Fruit fly (Drosophila melanogaster) whole organism, wandering third instar larva: ENCODE measurements around the gene Lamtor5.
A peak's percentile ranks its signal among the peaks of the same experiment; 100 is the strongest.

Experiments
- Abd-B ChIP-seq: fragments of >200 bp; optimal IDR thresholded peaks from 2 replicates; lab custom pipeline; 2017; ENCODE audit warnings: missing biosample characterization, missing genetic modification characterization
- CG32264 ChIP-seq: fragments of 200-800 bp; sonication (Bioruptor generic); optimal IDR thresholded peaks from 2 replicates; lab custom pipeline; 2016; ENCODE audit warnings: missing biosample characterization, missing genetic modification characterization
- CG9705 ChIP-seq: fragments of 200-800 bp; sonication (Bioruptor generic); optimal IDR thresholded peaks from 2 replicates; lab custom pipeline; 2018; ENCODE audit warnings: missing biosample characterization, mild to moderate bottlenecking, missing genetic modification characterization
- CrebA ChIP-seq: fragments of 200-800 bp; sonication (Bioruptor generic); optimal IDR thresholded peaks from 2 replicates; lab custom pipeline; 2016; ENCODE audit warnings: missing biosample characterization, mild to moderate bottlenecking, missing genetic modification characterization, borderline replicate concordance
- Dfd ChIP-seq: fragments of >200 bp; optimal IDR thresholded peaks from 2 replicates; lab custom pipeline; 2017; ENCODE audit warnings: missing biosample characterization, missing genetic modification characterization
- GATAd ChIP-seq: sonication (Bioruptor generic); optimal IDR thresholded peaks from 2 replicates; lab custom pipeline; 2016; ENCODE audit warnings: missing biosample characterization, missing genetic modification characterization
- HLH106 ChIP-seq: fragments of 200-800 bp; optimal IDR thresholded peaks from 3 replicates; lab custom pipeline; 2019; ENCODE audit warnings: missing biosample characterization, mild to moderate bottlenecking, missing genetic modification characterization, moderate library complexity
- Hnf4 ChIP-seq: fragments of 200-800 bp; sonication (Bioruptor generic); optimal IDR thresholded peaks from 2 replicates; lab custom pipeline; 2016; ENCODE audit warnings: missing biosample characterization, mild to moderate bottlenecking, missing genetic modification characterization
- Hr78 ChIP-seq: fragments of >200 bp; optimal IDR thresholded peaks from 2 replicates; lab custom pipeline; 2017; ENCODE audit warnings: missing biosample characterization, missing genetic modification characterization
- Hr83 ChIP-seq: fragments of 200-300 bp; sonication (Bioruptor generic); optimal IDR thresholded peaks from 2 replicates; lab custom pipeline; 2016; ENCODE audit warnings: missing biosample characterization, mild to moderate bottlenecking, missing genetic modification characterization, moderate library complexity; ENCODE audit not compliant: poor library complexity, severe bottlenecking
- Jra ChIP-seq: sonication (Bioruptor generic); optimal IDR thresholded peaks from 2 replicates; lab custom pipeline; 2016; ENCODE audit warnings: missing biosample characterization, missing genetic modification characterization
- Mio ChIP-seq: sonication (Bioruptor generic); optimal IDR thresholded peaks from 2 replicates; lab custom pipeline; 2016; ENCODE audit warnings: missing biosample characterization, missing genetic modification characterization
- Myc ChIP-seq: fragments of >200 bp; optimal IDR thresholded peaks from 2 replicates; lab custom pipeline; 2017
- N ChIP-seq: fragments of >200 bp; optimal IDR thresholded peaks from 2 replicates; lab custom pipeline; 2018; ENCODE audit warnings: missing biosample characterization, missing external identifiers, missing genetic modification characterization
- OdsH ChIP-seq: fragments of 200-800 bp; sonication (Bioruptor generic); optimal IDR thresholded peaks from 2 replicates; lab custom pipeline; 2016; ENCODE audit warnings: missing biosample characterization, mild to moderate bottlenecking, missing genetic modification characterization
- Rel ChIP-seq, 2 experiments: fragments of 200-800 bp; sonication (Bioruptor generic) in 1 of 2; optimal IDR thresholded peaks; 2 replicates in 1 of 2; 3 replicates in 1 of 2; lab custom pipeline; 2016 to 2019; ENCODE audit warnings: mild to moderate bottlenecking in 2 of 2, missing biosample characterization in 2 of 2, missing genetic modification characterization in 2 of 2, moderate library complexity in 1 of 2
- Sp1 ChIP-seq: fragments of 200-800 bp; sonication (Bioruptor generic); optimal IDR thresholded peaks from 3 replicates; lab custom pipeline; 2019; ENCODE audit warnings: missing biosample characterization, mild to moderate bottlenecking, missing genetic modification characterization, moderate library complexity
- Vsx2 ChIP-seq: fragments of 200-300, 225-300 bp; sonication (Bioruptor generic); optimal IDR thresholded peaks from 2 replicates; lab custom pipeline; 2018; ENCODE audit warnings: missing biosample characterization, missing genetic modification characterization; ENCODE audit not compliant: partially characterized antibody
- br ChIP-seq: fragments of 200-800 bp; sonication (Bioruptor generic); optimal IDR thresholded peaks from 2 replicates; lab custom pipeline; 2016; ENCODE audit warnings: missing biosample characterization, missing genetic modification characterization
- brk ChIP-seq: fragments of 200-800 bp; sonication (Bioruptor generic); optimal IDR thresholded peaks from 2 replicates; lab custom pipeline; 2016; ENCODE audit warnings: missing biosample characterization, mild to moderate bottlenecking, missing genetic modification characterization
- dl ChIP-seq, 2 experiments: fragments of 175-275, 200-275 bp in 1 of 2; fragments of 200-275 bp in 1 of 2; sonication (Bioruptor generic); optimal IDR thresholded peaks; lab custom pipeline; 2018; ENCODE audit warnings: mild to moderate bottlenecking in 2 of 2, missing biosample characterization in 2 of 2, missing genetic modification characterization in 2 of 2, moderate library complexity in 2 of 2; ENCODE audit not compliant: partially characterized antibody in 2 of 2, insufficient read depth in 1 of 2
- dmrt93B ChIP-seq: fragments of 200-800 bp; sonication (Bioruptor generic); optimal IDR thresholded peaks from 2 replicates; lab custom pipeline; 2018; ENCODE audit warnings: missing biosample characterization, mild to moderate bottlenecking, missing genetic modification characterization
- dsf ChIP-seq: sonication (Bioruptor generic); optimal IDR thresholded peaks from 2 replicates; lab custom pipeline; 2016; ENCODE audit warnings: missing biosample characterization, missing genetic modification characterization, borderline replicate concordance
- ey ChIP-seq: fragments of 200-800 bp; sonication (Bioruptor generic); optimal IDR thresholded peaks from 2 replicates; lab custom pipeline; 2016; ENCODE audit warnings: missing biosample characterization, missing genetic modification characterization
- foxo ChIP-seq, 2 experiments: fragments of 200-800 bp; sonication (Bioruptor generic); optimal IDR thresholded peaks; 2 replicates in 1 of 2; 3 replicates in 1 of 2; lab custom pipeline; 2016 to 2017; ENCODE audit warnings: missing biosample characterization in 2 of 2, missing genetic modification characterization in 2 of 2
- fru ChIP-seq: fragments of 200-800 bp; sonication (Bioruptor generic); optimal IDR thresholded peaks from 3 replicates; lab custom pipeline; 2016; ENCODE audit warnings: missing biosample characterization, mild to moderate bottlenecking, missing genetic modification characterization
- h ChIP-seq: fragments of 200-800 bp; sonication (Bioruptor generic); optimal IDR thresholded peaks from 3 replicates; lab custom pipeline; 2016; ENCODE audit warnings: missing biosample characterization, mild to moderate bottlenecking, missing genetic modification characterization
- jim ChIP-seq: fragments of 175-275, 200-325 bp; sonication (Bioruptor generic); optimal IDR thresholded peaks from 2 replicates; lab custom pipeline; 2016; ENCODE audit warnings: missing biosample characterization, mild to moderate bottlenecking, missing genetic modification characterization
- lola ChIP-seq: fragments of >200 bp; optimal IDR thresholded peaks from 2 replicates; lab custom pipeline; 2017; ENCODE audit warnings: missing biosample characterization, missing genetic modification characterization
- pan ChIP-seq: fragments of >200 bp; optimal IDR thresholded peaks from 2 replicates; lab custom pipeline; 2017
- psq ChIP-seq: fragments of 200-800 bp; sonication (Bioruptor generic); optimal IDR thresholded peaks from 3 replicates; lab custom pipeline; 2017; ENCODE audit warnings: missing biosample characterization, mild to moderate bottlenecking, missing genetic modification characterization, moderate library complexity
- rgr ChIP-seq: fragments of 200-800 bp; sonication (Bioruptor generic); optimal IDR thresholded peaks from 3 replicates; lab custom pipeline; 2016; ENCODE audit warnings: missing biosample characterization, mild to moderate bottlenecking, missing genetic modification characterization
- sage ChIP-seq: fragments of 200-800 bp; sonication (Bioruptor generic); optimal IDR thresholded peaks from 2 replicates; lab custom pipeline; 2016; ENCODE audit warnings: missing biosample characterization, mild to moderate bottlenecking, missing genetic modification characterization
- sv ChIP-seq: fragments of 200-800 bp; sonication (Bioruptor generic); optimal IDR thresholded peaks from 3 replicates; lab custom pipeline; 2016; ENCODE audit warnings: missing biosample characterization, missing genetic modification characterization
- tai ChIP-seq: sonication (Bioruptor generic); optimal IDR thresholded peaks from 2 replicates; lab custom pipeline; 2016; ENCODE audit warnings: missing biosample characterization, missing genetic modification characterization
- usp ChIP-seq: fragments of >200 bp; optimal IDR thresholded peaks from 2 replicates; lab custom pipeline; 2017; ENCODE audit warnings: missing biosample characterization, missing genetic modification characterization
- woc ChIP-seq: sonication (Bioruptor generic); optimal IDR thresholded peaks from 2 replicates; lab custom pipeline; 2016; ENCODE audit warnings: missing biosample characterization, mild to moderate bottlenecking, missing genetic modification characterization

Gene Lamtor5

dm6 chrX:1873515-1874126 lies 14.8 kb upstream of the Lamtor5 start, which contains the start of the genes Pgam5 and Vps26:
Gene Pgam5 (minus strand): TSS chrX:1873565.
Gene Vps26 (plus strand): TSS chrX:1873853.
- TF ChIP-seq Sp1 (GFP tag; lab: Kevin White, UChicago) (peak; percentile 15), sage (GFP tag; lab: Kevin White, UChicago) (no peak)

dm6 chrX:1868586-1869111 lies 9.9 kb upstream of the Lamtor5 start, which contains the start of the genes CG14803 and Pex5:
Gene CG14803 (plus strand): TSS chrX:1868870.
Gene Pex5 (minus strand): TSS chrX:1869061.
- no peak for TF ChIP-seq br (GFP tag; lab: Kevin White, UChicago)
- TF ChIP-seq GATAd = no peak
- TF ChIP-seq usp (GFP tag; lab: Kevin White, UChicago) = no peak
- no peak for TF ChIP-seq foxo (GFP tag; optimal IDR thresholded peaks at IDR 0.05; lab: Kevin White, UChicago)
- no peak for TF ChIP-seq Hr78
- TF ChIP-seq dmrt93B (GFP tag; lab: Kevin White, UChicago) = no peak
- TF ChIP-seq pan (lab: Kevin White, UChicago) = no peak
- TF ChIP-seq dsf (GFP tag; lab: Kevin White, UChicago) = no peak
- TF ChIP-seq Rel (GFP tag; optimal IDR thresholded peaks at IDR 0.05; lab: Kevin White, UChicago) = no peak
- peak; percentile 37 for TF ChIP-seq Rel (tag; optimal IDR thresholded peaks at IDR 0.05; lab: Kevin White, UChicago)
- no peak for TF ChIP-seq CrebA (GFP tag; lab: Kevin White, UChicago)
- TF ChIP-seq sv (GFP tag; lab: Kevin White, UChicago) = no peak
- no peak for TF ChIP-seq ey (GFP tag; lab: Kevin White, UChicago)
- peak; percentile 16 for TF ChIP-seq psq (GFP tag; lab: Kevin White, UChicago)
- TF ChIP-seq Sp1 (GFP tag; lab: Kevin White, UChicago) = peak; percentile 23
- TF ChIP-seq Hnf4 (GFP tag; lab: Kevin White, UChicago) = no peak

- no peak for TF ChIP-seq dl (GFP tag; optimal IDR thresholded peaks at IDR 0.05; lab: Kevin White, UChicago; ENCODE audit: insufficient read depth in 1 of 2, partially characterized antibody in 2 of 2)
- peak; percentile 56 for TF ChIP-seq Myc (lab: Kevin White, UChicago)
- TF ChIP-seq dmrt93B (GFP tag; lab: Kevin White, UChicago) = no peak
- no peak for TF ChIP-seq brk (GFP tag; lab: Kevin White, UChicago)
- no peak for TF ChIP-seq sv (GFP tag; lab: Kevin White, UChicago)
- TF ChIP-seq lola (GFP tag; lab: Kevin White, UChicago) = no peak
Observed at dm6 chrX:1865673-1866072, 6.9 kb upstream of the Lamtor5 start, which contains the start of the genes Gcna and MED18. Gene Gcna (minus strand): TSS chrX:1865835. Gene MED18 (plus strand): TSS chrX:1865909.

- peak; percentile 91 for TF ChIP-seq ey (GFP tag; lab: Kevin White, UChicago)
- TF ChIP-seq usp (GFP tag; lab: Kevin White, UChicago) = no peak
- TF ChIP-seq Mio (GFP tag; lab: Kevin White, UChicago) = peak; percentile 39
- peak; percentile 87 for TF ChIP-seq OdsH (GFP tag; lab: Kevin White, UChicago)
- TF ChIP-seq tai (GFP tag; lab: Kevin White, UChicago) = no peak
- TF ChIP-seq GATAd = no peak
- no peak for TF ChIP-seq N (GFP tag; lab: Kevin White, UChicago)
- TF ChIP-seq Myc (lab: Kevin White, UChicago) = peak; percentile 40
- TF ChIP-seq fru (GFP tag; lab: Kevin White, UChicago) = no peak
- no peak for TF ChIP-seq Rel (GFP tag; optimal IDR thresholded peaks at IDR 0.05; lab: Kevin White, UChicago)
- peak; percentile 65 for TF ChIP-seq Rel (tag; optimal IDR thresholded peaks at IDR 0.05; lab: Kevin White, UChicago)
- no peak for TF ChIP-seq jim
- TF ChIP-seq Sp1 (GFP tag; lab: Kevin White, UChicago) = peak; percentile 72
- peak; percentile 56 for TF ChIP-seq Hr83 (GFP tag; lab: Kevin White, UChicago)
- peak; percentile 79 for TF ChIP-seq sv (GFP tag; lab: Kevin White, UChicago)
- no peak for TF ChIP-seq dsf (GFP tag; lab: Kevin White, UChicago)
- peak; percentile 93 for TF ChIP-seq h (GFP tag; lab: Kevin White, UChicago)
- TF ChIP-seq psq (GFP tag; lab: Kevin White, UChicago) = peak; percentile 82
- no peak for TF ChIP-seq Hnf4 (GFP tag; lab: Kevin White, UChicago)
- no peak for TF ChIP-seq Vsx2 (GFP tag; lab: Kevin White, UChicago)
- TF ChIP-seq br (GFP tag; lab: Kevin White, UChicago) = peak; percentile 89
- no peak for TF ChIP-seq pan (lab: Kevin White, UChicago)
- peak; percentile 53 for TF ChIP-seq CG32264 (GFP tag; lab: Kevin White, UChicago)
- TF ChIP-seq HLH106 = peak; percentile 81
- TF ChIP-seq woc (GFP tag; lab: Kevin White, UChicago) = peak; percentile 97
- peak; percentile 19 to 92 for TF ChIP-seq foxo (GFP tag; optimal IDR thresholded peaks at IDR 0.05; lab: Kevin White, UChicago)
- TF ChIP-seq Jra = no peak
- peak; percentile 51 for TF ChIP-seq CG9705 (GFP tag; lab: Kevin White, UChicago)
- no peak for TF ChIP-seq brk (GFP tag; lab: Kevin White, UChicago)
- no peak for TF ChIP-seq lola (GFP tag; lab: Kevin White, UChicago)
- TF ChIP-seq Abd-B (GFP tag; lab: Kevin White, UChicago) = no peak
- peak; percentile 91 for TF ChIP-seq rgr (GFP tag; lab: Kevin White, UChicago)
- TF ChIP-seq Dfd (GFP tag; lab: Kevin White, UChicago) = no peak
- TF ChIP-seq CrebA (GFP tag; lab: Kevin White, UChicago) = no peak
- no peak for TF ChIP-seq sage (GFP tag; lab: Kevin White, UChicago)
Observed at dm6 chrX:1861620-1862184, 2.9 kb upstream of the Lamtor5 start, which contains the start of gene deltaCOP. Gene deltaCOP (minus strand): TSS chrX:1861790.
